Worm (Caenorhabditis elegans): Measurements from ENCODE around the gene ptr-24.

Gene ptr-24

ce11 chrX:13350804-13351747 lies 13.2 kb downstream of the ptr-24 start, which contains the start of gene mxl-3 (continued):
- no peak for TF ChIP-seq nhr-11 (tag; optimal IDR thresholded peaks at IDR 0.05)
- no peak for TF ChIP-seq ztf-4 (tag; optimal IDR thresholded peaks at IDR 0.05)
- no peak for TF ChIP-seq nhr-6 (tag; optimal IDR thresholded peaks at IDR 0.05)
- TF ChIP-seq zag-1 (tag; optimal IDR thresholded peaks at IDR 0.05), result no peak
- no peak for TF ChIP-seq peb-1 (tag; optimal IDR thresholded peaks at IDR 0.05)
- TF ChIP-seq sma-3 (GFP tag; optimal IDR thresholded peaks at IDR 0.05), result no peak
- TF ChIP-seq nhr-10 (tag; optimal IDR thresholded peaks at IDR 0.05), result no peak
- TF ChIP-seq gmeb-1 (tag; optimal IDR thresholded peaks at IDR 0.05), result peak; percentile 15
- no peak for TF ChIP-seq elt-3 (tag; optimal IDR thresholded peaks at IDR 0.05)
- TF ChIP-seq nhr-23 (tag; optimal IDR thresholded peaks at IDR 0.05), result no peak
- no peak for TF ChIP-seq lin-11 (tag; optimal IDR thresholded peaks at IDR 0.05)
- no peak for TF ChIP-seq elt-1 (tag; optimal IDR thresholded peaks at IDR 0.05)
- no peak for TF ChIP-seq Y55F3AM.14 (GFP tag; optimal IDR thresholded peaks at IDR 0.05)
- no peak for TF ChIP-seq snpc-4 (tag; optimal IDR thresholded peaks at IDR 0.05)
- TF ChIP-seq nhr-21 (tag; optimal IDR thresholded peaks at IDR 0.05), result peak; percentile 65
- no peak for TF ChIP-seq unc-62 (GFP tag; optimal IDR thresholded peaks at IDR 0.05)

DNA sequence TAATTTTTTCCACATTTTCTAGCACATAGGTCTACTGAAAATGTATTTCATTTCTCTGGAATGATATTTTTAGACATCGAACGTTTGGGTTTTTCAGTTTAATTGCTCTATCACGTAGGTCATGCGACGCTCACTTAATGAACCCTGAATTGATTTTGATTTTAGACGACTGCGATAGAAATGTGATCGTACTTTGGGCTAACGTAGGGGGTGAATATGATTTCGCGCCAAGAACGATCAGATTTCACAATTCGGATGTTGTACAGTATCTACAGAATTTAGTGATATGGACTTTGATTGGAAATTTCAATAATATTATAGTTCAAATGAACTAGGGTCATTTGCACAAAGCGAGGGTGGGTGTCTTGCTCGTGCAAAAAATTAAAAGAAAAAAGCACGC lies 14.3 kb downstream of the ptr-24 start:
- TF ChIP-seq sma-9 (GFP tag; optimal IDR thresholded peaks at IDR 0.05) (peak; percentile 73), sma-9 (tag; optimal IDR thresholded peaks at IDR 0.05) (no peak), elt-3 (tag; optimal IDR thresholded peaks at IDR 0.05) (no peak), nhr-11 (tag; optimal IDR thresholded peaks at IDR 0.05) (no peak), sma-3 (GFP tag; optimal IDR thresholded peaks at IDR 0.05) (no peak), skn-1 (tag; optimal IDR thresholded peaks at IDR 0.05) (no peak), F13H6.1 (tag; optimal IDR thresholded peaks at IDR 0.05) (no peak), aly-2 (tag; optimal IDR thresholded peaks at IDR 0.05) (no peak), crh-2 (tag; optimal IDR thresholded peaks at IDR 0.05) (peak; percentile 40), Y55F3AM.14 (GFP tag; optimal IDR thresholded peaks at IDR 0.05) (no peak), ZK546.5 (tag; optimal IDR thresholded peaks at IDR 0.05) (no peak), ztf-1 (GFP tag; conservative IDR thresholded peaks at IDR 0.05) (no peak), dmd-4 (tag; optimal IDR thresholded peaks at IDR 0.05) (no peak), peb-1 (tag; optimal IDR thresholded peaks at IDR 0.05) (no peak), lin-39 (tag; optimal IDR thresholded peaks at IDR 0.05) (no peak), nhr-6 (tag; optimal IDR thresholded peaks at IDR 0.05) (no peak), lin-13 (GFP tag; optimal IDR thresholded peaks at IDR 0.05) (no peak), unc-62 (GFP tag; optimal IDR thresholded peaks at IDR 0.05) (no peak), nhr-21 (tag; optimal IDR thresholded peaks at IDR 0.05) (peak; percentile 38), mdl-1 (tag; optimal IDR thresholded peaks at IDR 0.05) (no peak), alr-1 (tag; optimal IDR thresholded peaks at IDR 0.05) (no peak), elt-1 (tag; optimal IDR thresholded peaks at IDR 0.05) (no peak), ceh-16 (tag; optimal IDR thresholded peaks at IDR 0.05) (no peak)

DNA sequence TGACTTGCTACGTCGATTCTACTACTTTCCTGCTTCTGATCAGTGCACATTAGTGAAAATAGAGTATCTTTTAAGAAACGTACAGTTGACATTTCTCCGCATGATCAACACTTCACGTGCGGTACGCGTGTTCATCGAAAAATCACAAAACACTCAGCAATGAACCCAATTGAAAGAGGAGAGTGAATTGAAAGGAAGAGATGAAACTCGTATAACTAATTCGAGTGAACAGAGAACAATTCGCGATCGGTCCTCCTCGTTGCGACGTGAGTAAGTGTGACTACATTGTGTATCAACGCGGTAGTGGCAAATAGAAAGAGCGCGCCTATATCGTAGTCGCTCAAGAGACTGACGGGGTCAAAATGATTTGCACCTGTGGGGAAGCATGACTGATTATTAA lies 15.7 kb downstream of the ptr-24 start:
- no peak for TF ChIP-seq unc-62 (GFP tag; optimal IDR thresholded peaks at IDR 0.05)
- no peak for TF ChIP-seq lin-11 (tag; optimal IDR thresholded peaks at IDR 0.05)
- peak; percentile 98 for TF ChIP-seq sma-9 (GFP tag; optimal IDR thresholded peaks at IDR 0.05)
- no peak for TF ChIP-seq sma-9 (tag; optimal IDR thresholded peaks at IDR 0.05)
- no peak for TF ChIP-seq ceh-82 (tag; optimal IDR thresholded peaks at IDR 0.05)
- TF ChIP-seq ceh-16 (tag; optimal IDR thresholded peaks at IDR 0.05), result no peak
- peak; percentile 19 for TF ChIP-seq Y55F3AM.14 (GFP tag; optimal IDR thresholded peaks at IDR 0.05)
- no peak for TF ChIP-seq aly-2 (tag; optimal IDR thresholded peaks at IDR 0.05)
- no peak for TF ChIP-seq ztf-1 (GFP tag; conservative IDR thresholded peaks at IDR 0.05)
- TF ChIP-seq ztf-4 (tag; optimal IDR thresholded peaks at IDR 0.05), result peak; percentile 54
- peak in 1 of 2 experiments; percentile 68 for TF ChIP-seq mdl-1 (tag; optimal IDR thresholded peaks at IDR 0.05)
- TF ChIP-seq mab-5 (tag; optimal IDR thresholded peaks at IDR 0.05), result no peak
- no peak for TF ChIP-seq nhr-237 (tag; optimal IDR thresholded peaks at IDR 0.05)
- TF ChIP-seq lsy-2 (tag; optimal IDR thresholded peaks at IDR 0.05), result peak in 1 of 2 experiments; percentile 67
- TF ChIP-seq gmeb-1 (tag; optimal IDR thresholded peaks at IDR 0.05), result peak; percentile 38
- TF ChIP-seq nhr-25 (tag; optimal IDR thresholded peaks at IDR 0.05), result peak; percentile 94
- peak; percentile 91 for TF ChIP-seq nhr-129 (tag; optimal IDR thresholded peaks at IDR 0.05)
- no peak for TF ChIP-seq nhr-77 (tag; optimal IDR thresholded peaks at IDR 0.05)
- no peak for TF ChIP-seq nhr-23 (tag; optimal IDR thresholded peaks at IDR 0.05)
- no peak for TF ChIP-seq elt-3 (tag; optimal IDR thresholded peaks at IDR 0.05)
- TF ChIP-seq elt-1 (tag; optimal IDR thresholded peaks at IDR 0.05), result no peak
- TF ChIP-seq peb-1 (tag; optimal IDR thresholded peaks at IDR 0.05), result no peak
- no peak for TF ChIP-seq nhr-11 (tag; optimal IDR thresholded peaks at IDR 0.05)
- no peak for TF ChIP-seq zag-1 (tag; optimal IDR thresholded peaks at IDR 0.05)
- peak; percentile 36 for TF ChIP-seq lin-13 (GFP tag; optimal IDR thresholded peaks at IDR 0.05)
- no peak for TF ChIP-seq skn-1 (tag; optimal IDR thresholded peaks at IDR 0.05)
- peak; percentile 95 for TF ChIP-seq nhr-21 (tag; optimal IDR thresholded peaks at IDR 0.05)
- peak; percentile 88 for TF ChIP-seq sma-3 (GFP tag; optimal IDR thresholded peaks at IDR 0.05)
- no peak for TF ChIP-seq unc-39 (tag; optimal IDR thresholded peaks at IDR 0.05)
- TF ChIP-seq mbf-1 (tag; optimal IDR thresholded peaks at IDR 0.05), result no peak
- no peak for TF ChIP-seq R02D3.7 (tag; optimal IDR thresholded peaks at IDR 0.05)
- TF ChIP-seq dmd-4 (tag; optimal IDR thresholded peaks at IDR 0.05), result no peak
- peak; percentile 51 for TF ChIP-seq sem-4 (tag; optimal IDR thresholded peaks at IDR 0.05)
- TF ChIP-seq blmp-1 (tag; optimal IDR thresholded peaks at IDR 0.05; ENCODE audit: insufficient read depth), result peak; percentile 91
- peak; percentile 80 for TF ChIP-seq F13H6.1 (tag; optimal IDR thresholded peaks at IDR 0.05)
- peak; percentile 86 for TF ChIP-seq egl-27 (tag; optimal IDR thresholded peaks at IDR 0.05)
- peak; percentile 79 for TF ChIP-seq fos-1 (tag; optimal IDR thresholded peaks at IDR 0.05)
